Worm (Caenorhabditis elegans) whole organism, L4 larva: ENCODE measurements around the gene nhr-111.

Source experiments
- R02D3.7 ChIP-seq: fragments of 150-350 bp; sonication (generic microtip); optimal IDR thresholded peaks from 3 replicates; lab custom pipeline; 2014; ENCODE audit warnings: missing biosample characterization, missing genetic modification characterization
- Y5F2A.4 ChIP-seq: fragments of 200-800 bp; sonication (Bioruptor generic); optimal IDR thresholded peaks from 2 replicates; lab custom pipeline; 2018; ENCODE audit warnings: mild to moderate bottlenecking, missing genetic modification characterization, missing compliant biosample characterization
- dmd-9 ChIP-seq: fragments of 200-800 bp; sonication (Bioruptor generic); IDR thresholded peaks from 2 replicates; pipeline ENCODE4 v1.3.6; 2022; ENCODE audit warnings: missing genetic modification reagents, missing genetic modification characterization, missing compliant biosample characterization

- no peak for TF ChIP-seq R02D3.7 (tag; lab: Kevin White, UChicago)
- no peak for TF ChIP-seq Y5F2A.4 (GFP tag; lab: Kevin White, UChicago)
- TF ChIP-seq dmd-9 (GFP tag; lab: Robert Waterston, UW), result no peak
Measured at ce11 chrV:16139529-16139928, 14.9 kb upstream of the nhr-111 start, which contains the start of gene clc-11.
